Fruit fly (Drosophila melanogaster) whole organism, embryonic: ENCODE measurements around the gene cactin.

Experiments used
- BEAF-32 ChIP-seq: fragments of 200-800 bp; sonication (Bioruptor generic); optimal IDR thresholded peaks from 3 replicates; lab custom pipeline; 2017; ENCODE audit warnings: missing biosample characterization, missing genetic modification characterization, mild to moderate bottlenecking, moderate library complexity, missing genetic modification reagents
- CG10654 ChIP-seq: fragments of 200-800 bp; sonication (Bioruptor generic); optimal IDR thresholded peaks from 2 replicates; lab custom pipeline; 2016; ENCODE audit warnings: missing biosample characterization, missing genetic modification characterization
- CG12659 ChIP-seq: fragments of 200-800 bp; sonication (Bioruptor generic); optimal IDR thresholded peaks from 3 replicates; lab custom pipeline; 2017; ENCODE audit warnings: mild to moderate bottlenecking, missing biosample characterization, missing genetic modification reagents, missing genetic modification characterization
- CG14014 ChIP-seq: fragments of 200-800 bp; sonication (Bioruptor generic); IDR thresholded peaks from 2 replicates; pipeline ENCODE4 v1.3.6; 2022; ENCODE audit warnings: missing biosample characterization, missing genetic modification characterization
- CG14710 ChIP-seq: fragments of 200-800 bp; sonication (Bioruptor generic); optimal IDR thresholded peaks from 3 replicates; lab custom pipeline; 2019; ENCODE audit warnings: missing biosample characterization, mild to moderate bottlenecking, missing genetic modification characterization, moderate library complexity
- CG15696 ChIP-seq: fragments of 200-800 bp; sonication (Bioruptor generic); optimal IDR thresholded peaks from 2 replicates; lab custom pipeline; 2019; ENCODE audit warnings: missing biosample characterization, mild to moderate bottlenecking, missing genetic modification characterization, moderate library complexity
- CG2129 ChIP-seq: fragments of 200-800 bp; sonication (Bioruptor generic); IDR thresholded peaks from 2 replicates; pipeline ENCODE4 v1.3.6; 2022; ENCODE audit warnings: missing biosample characterization, missing genetic modification characterization; ENCODE audit not compliant: partially characterized antibody
- CG2199 ChIP-seq: fragments of 200-800 bp; sonication (Bioruptor generic); IDR thresholded peaks from 3 replicates; pipeline ENCODE4 v1.3.6; 2022; ENCODE audit warnings: missing biosample characterization, missing genetic modification characterization
- CG2712 ChIP-seq: fragments of 200-800 bp; optimal IDR thresholded peaks from 3 replicates; lab custom pipeline; 2019; ENCODE audit warnings: missing biosample characterization, mild to moderate bottlenecking, missing genetic modification characterization, moderate library complexity
- CG30403 ChIP-seq: fragments of 200-800 bp; sonication (Bioruptor generic); optimal IDR thresholded peaks from 3 replicates; lab custom pipeline; 2016; ENCODE audit warnings: missing biosample characterization, missing genetic modification characterization
- CG31365 ChIP-seq: fragments of 200-800 bp; sonication (Bioruptor generic); optimal IDR thresholded peaks from 2 replicates; lab custom pipeline; 2018; ENCODE audit warnings: missing biosample characterization, mild to moderate bottlenecking, missing genetic modification characterization
- CG31441 ChIP-seq: fragments of 200-800 bp; sonication (Bioruptor generic); IDR thresholded peaks from 2 replicates; pipeline ENCODE4 v1.3.6; 2022; ENCODE audit warnings: missing biosample characterization, missing genetic modification characterization
- CG5180 ChIP-seq: fragments of 200-800 bp; sonication (Bioruptor generic); optimal IDR thresholded peaks from 3 replicates; lab custom pipeline; 2017; ENCODE audit warnings: missing biosample characterization, missing genetic modification characterization, mild to moderate bottlenecking, moderate library complexity, missing genetic modification reagents
- CG6683 ChIP-seq: fragments of 200-800 bp; sonication (Bioruptor generic); optimal IDR thresholded peaks from 2 replicates; lab custom pipeline; 2017; ENCODE audit warnings: missing biosample characterization, mild to moderate bottlenecking, missing genetic modification characterization, missing genetic modification reagents
- CG9215 ChIP-seq: fragments of 200-800 bp; sonication (Bioruptor generic); IDR thresholded peaks from 2 replicates; pipeline ENCODE4 v1.3.6; 2022; ENCODE audit warnings: missing biosample characterization, missing genetic modification characterization
- CoRest ChIP-seq: fragments of 200-800 bp; sonication (Bioruptor generic); optimal IDR thresholded peaks from 3 replicates; lab custom pipeline; 2018; ENCODE audit warnings: missing biosample characterization, mild to moderate bottlenecking, missing genetic modification characterization, moderate library complexity
- Ets97D ChIP-seq: fragments of 200-800 bp; sonication (Bioruptor generic); optimal IDR thresholded peaks from 3 replicates; lab custom pipeline; 2016; ENCODE audit warnings: missing biosample characterization, missing genetic modification characterization
- Fer1 ChIP-seq: fragments of 200-800 bp; sonication (Bioruptor generic); optimal IDR thresholded peaks from 2 replicates; lab custom pipeline; 2017; ENCODE audit warnings: missing biosample characterization, mild to moderate bottlenecking, missing genetic modification characterization
- Hey ChIP-seq: fragments of 200-800 bp; sonication (Bioruptor generic); optimal IDR thresholded peaks from 3 replicates; lab custom pipeline; 2018; ENCODE audit warnings: missing biosample characterization, mild to moderate bottlenecking, missing genetic modification characterization
- MBD-R2 ChIP-seq: fragments of 200-800 bp; sonication (Bioruptor generic); IDR thresholded peaks from 2 replicates; pipeline ENCODE4 v1.3.6; 2022; ENCODE audit warnings: missing biosample characterization, missing genetic modification characterization
- NC2β ChIP-seq: fragments of 200-800 bp; sonication (Bioruptor generic); optimal IDR thresholded peaks from 2 replicates; lab custom pipeline; 2016; ENCODE audit warnings: missing biosample characterization, missing genetic modification characterization
- Oli ChIP-seq: fragments of 200-800 bp; sonication (Bioruptor generic); optimal IDR thresholded peaks from 2 replicates; lab custom pipeline; 2018; ENCODE audit warnings: missing biosample characterization, mild to moderate bottlenecking, missing genetic modification characterization, moderate library complexity
- Poxn ChIP-seq: fragments of 200-800 bp; sonication (Bioruptor generic); IDR thresholded peaks from 2 replicates; pipeline ENCODE4 v1.3.6; 2022; ENCODE audit warnings: missing biosample characterization, missing genetic modification characterization
- Usf ChIP-seq: fragments of 200-800 bp; sonication (Bioruptor generic); optimal IDR thresholded peaks from 2 replicates; lab custom pipeline; 2017; ENCODE audit warnings: missing genotype, missing biosample characterization, missing genetic modification characterization
- bab2 ChIP-seq: fragments of 200-800 bp; sonication (Bioruptor generic); optimal IDR thresholded peaks from 2 replicates; lab custom pipeline; 2016; ENCODE audit warnings: missing biosample characterization, missing genetic modification characterization
- bowl ChIP-seq: fragments of 200-800 bp; sonication (Bioruptor generic); IDR thresholded peaks from 2 replicates; pipeline ENCODE4 v1.3.6; 2022; ENCODE audit warnings: missing biosample characterization, missing genetic modification characterization
- chinmo ChIP-seq: fragments of 200-800 bp; sonication (Bioruptor generic); IDR thresholded peaks from 4 replicates; pipeline ENCODE4 v1.3.6; 2022; ENCODE audit warnings: missing biosample characterization, missing genetic modification characterization; ENCODE audit not compliant: partially characterized antibody
- corto ChIP-seq: fragments of 200-800 bp; sonication (Bioruptor generic); optimal IDR thresholded peaks from 2 replicates; lab custom pipeline; 2016; ENCODE audit warnings: missing biosample characterization, mild to moderate bottlenecking, missing genetic modification characterization, moderate library complexity
- croc ChIP-seq: fragments of 200-800 bp; sonication (Bioruptor generic); conservative IDR thresholded peaks from 3 replicates; pipeline ENCODE4 v1.3.6; 2022; ENCODE audit warnings: missing biosample characterization, missing genetic modification characterization
- crp ChIP-seq, 2 experiments: fragments of 200-800 bp; sonication (Bioruptor generic); optimal IDR thresholded peaks; 2 replicates in 1 of 2; 3 replicates in 1 of 2; lab custom pipeline; 2017; ENCODE audit warnings: missing biosample characterization in 2 of 2, missing genetic modification characterization in 2 of 2, mild to moderate bottlenecking in 1 of 2, moderate library complexity in 1 of 2
- dimm ChIP-seq: fragments of 200-800 bp; sonication (Bioruptor generic); IDR thresholded peaks from 2 replicates; pipeline ENCODE4 v1.3.6; 2022; ENCODE audit warnings: missing biosample characterization, missing genetic modification characterization
- dm ChIP-seq: fragments of 200-800 bp; sonication (Bioruptor generic); optimal IDR thresholded peaks from 3 replicates; lab custom pipeline; 2016; ENCODE audit warnings: missing biosample characterization, missing genetic modification characterization
- exex ChIP-seq: fragments of 200-800 bp; sonication (Bioruptor generic); optimal IDR thresholded peaks from 4 replicates; lab custom pipeline; 2018; ENCODE audit warnings: missing biosample characterization, mild to moderate bottlenecking, missing genetic modification characterization, moderate library complexity
- fru ChIP-seq: fragments of >200 bp; optimal IDR thresholded peaks from 2 replicates; lab custom pipeline; 2017
- gcm2 ChIP-seq: fragments of 200-800 bp; sonication (Bioruptor generic); optimal IDR thresholded peaks from 2 replicates; lab custom pipeline; 2016; ENCODE audit warnings: missing biosample characterization, missing genetic modification characterization
- gem ChIP-seq: fragments of 200-800 bp; sonication (Bioruptor generic); optimal IDR thresholded peaks from 2 replicates; lab custom pipeline; 2019; ENCODE audit warnings: missing biosample characterization, mild to moderate bottlenecking, missing genetic modification characterization, moderate library complexity
- lilli ChIP-seq: fragments of 200-800 bp; sonication (Bioruptor generic); optimal IDR thresholded peaks from 3 replicates; lab custom pipeline; 2016; ENCODE audit warnings: missing biosample characterization, missing genetic modification characterization
- oc ChIP-seq: fragments of 200-800 bp; sonication (Bioruptor generic); optimal IDR thresholded peaks from 2 replicates; lab custom pipeline; 2018; ENCODE audit warnings: missing biosample characterization, mild to moderate bottlenecking, missing genetic modification characterization, moderate library complexity
- otp ChIP-seq: fragments of 200-800 bp; sonication (Bioruptor generic); IDR thresholded peaks from 3 replicates; pipeline ENCODE4, ENCODE4 v1.3.6; 2022; ENCODE audit warnings: missing biosample characterization, missing genetic modification characterization
- peb ChIP-seq: fragments of 200-800 bp; sonication (Bioruptor generic); IDR thresholded peaks from 2 replicates; pipeline ENCODE4 v1.3.6; 2022; ENCODE audit warnings: missing biosample characterization, missing genetic modification characterization
- phol ChIP-seq: fragments of 200-800 bp; sonication (Bioruptor generic); optimal IDR thresholded peaks from 3 replicates; lab custom pipeline; 2018; ENCODE audit warnings: missing biosample characterization, mild to moderate bottlenecking, missing genetic modification characterization, moderate library complexity
- pum ChIP-seq: fragments of 200-800 bp; sonication (Bioruptor generic); optimal IDR thresholded peaks from 2 replicates; lab custom pipeline; 2016; ENCODE audit warnings: missing biosample characterization, missing genetic modification characterization
- ranshi ChIP-seq: fragments of 200-800 bp; sonication (Bioruptor generic); IDR thresholded peaks from 2 replicates; pipeline ENCODE4 v1.3.6; 2022; ENCODE audit warnings: missing biosample characterization, missing genetic modification characterization
- repo ChIP-seq: fragments of 200-800 bp; sonication (Bioruptor generic); optimal IDR thresholded peaks from 2 replicates; lab custom pipeline; 2016; ENCODE audit warnings: missing biosample characterization, missing genetic modification characterization
- row ChIP-seq: fragments of 200-800 bp; sonication (Bioruptor generic); IDR thresholded peaks from 3 replicates; pipeline ENCODE4 v1.3.6; 2022; ENCODE audit warnings: missing biosample characterization, missing genetic modification characterization
- run ChIP-seq: fragments of 200-800 bp; sonication (Bioruptor generic); optimal IDR thresholded peaks from 3 replicates; lab custom pipeline; 2018; ENCODE audit warnings: missing biosample characterization, mild to moderate bottlenecking, missing genetic modification characterization
- sr ChIP-seq: fragments of 200-800 bp; sonication (Bioruptor generic); IDR thresholded peaks from 3 replicates; pipeline ENCODE4 v1.3.6; 2022; ENCODE audit warnings: missing biosample characterization, missing genetic modification characterization
- ssp ChIP-seq: fragments of 200-800 bp; sonication (Bioruptor generic); IDR thresholded peaks from 2 replicates; pipeline ENCODE4 v1.3.6; 2022; ENCODE audit warnings: missing biosample characterization, missing genetic modification characterization
- tna ChIP-seq: fragments of 200-800 bp; sonication (Bioruptor generic); IDR thresholded peaks from 2 replicates; pipeline ENCODE4 v1.3.6; 2022; ENCODE audit warnings: missing biosample characterization, missing genetic modification characterization; ENCODE audit not compliant: partially characterized antibody
- wdn ChIP-seq: fragments of 200-800 bp; sonication (Bioruptor generic); IDR thresholded peaks from 2 replicates; pipeline ENCODE4 v1.3.6; 2022; ENCODE audit warnings: missing biosample characterization, missing genetic modification characterization
- zf30C ChIP-seq: fragments of 200-800 bp; sonication (Bioruptor generic); optimal IDR thresholded peaks from 3 replicates; lab custom pipeline; 2018; ENCODE audit warnings: missing biosample characterization, mild to moderate bottlenecking, missing genetic modification characterization

cactin gene

DNA sequence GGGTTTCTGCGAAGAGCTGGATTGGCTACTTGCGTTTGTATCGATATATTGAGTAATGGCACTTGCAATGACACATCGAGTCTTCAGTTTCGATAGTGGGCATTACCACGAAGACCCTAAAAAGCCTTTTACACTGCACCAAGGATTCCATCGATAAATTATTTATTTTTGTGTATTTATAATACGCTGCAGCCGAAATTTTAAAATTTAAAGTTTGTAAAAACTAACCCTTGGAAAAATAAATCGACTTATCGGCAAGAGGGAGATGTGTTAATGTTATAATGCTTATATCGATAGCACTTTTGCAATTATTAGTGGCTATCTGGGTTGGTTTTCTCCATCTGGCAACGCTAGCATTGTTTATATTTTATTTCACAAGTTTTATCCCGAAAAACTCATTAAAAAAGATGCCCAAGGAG lies at the start of gene cactin, which contains the start of gene Pp4-19C:
Gene cactin, plus strand, starts transcription at position 323 of the 419 bp plus-strand sequence.
Gene Pp4-19C, minus strand, starts transcription at position 256 of the 419 bp plus-strand sequence.
- TF ChIP-seq Fer1 (GFP tag; lab: Kevin White, UChicago) (no peak), CG9215 (GFP tag; lab: Robert Waterston, UW) (peak; percentile 30; the same call in 1 of the 2 replicates), Hey (no peak), dimm (GFP tag; lab: Robert Waterston, UW) (no peak), sr (GFP tag; lab: Robert Waterston, UW) (no peak), CG2199 (GFP tag; lab: Robert Waterston, UW) (no peak), exex (no peak), CG15696 (tag; lab: Kevin White, UChicago) (no peak), peb (no peak), CG2129 (peak; percentile 71), ssp (GFP tag; lab: Robert Waterston, UW) (peak; percentile 88), Oli (tag; lab: Kevin White, UChicago) (no peak), Usf (GFP tag; lab: Kevin White, UChicago) (no peak), BEAF-32 (peak; percentile 93), CG14710 (tag; lab: Kevin White, UChicago) (peak; percentile 60), gem (tag; lab: Kevin White, UChicago) (no peak), CG2712 (tag; lab: Kevin White, UChicago) (no peak), phol (peak; percentile 69), wdn (GFP tag; lab: Robert Waterston, UW) (no peak), crp (GFP tag; optimal IDR thresholded peaks at IDR 0.05; lab: Kevin White, UChicago) (peak in 1 of 2 experiments; percentile 51), CG12659 (GFP tag; lab: Kevin White, UChicago) (peak; percentile 29), pum (GFP tag; lab: Kevin White, UChicago) (no peak), Ets97D (GFP tag; lab: Kevin White, UChicago) (peak; percentile 30), oc (tag; lab: Kevin White, UChicago) (no peak), corto (GFP tag; lab: Kevin White, UChicago) (no peak), zf30C (no peak), CG31441 (no peak), CG10654 (GFP tag; lab: Kevin White, UChicago) (no peak), row (GFP tag; lab: Robert Waterston, UW) (peak; percentile 72), run (tag; lab: Kevin White, UChicago) (no peak), MBD-R2 (GFP tag; lab: Robert Waterston, UW) (peak; percentile 53; the same call in 1 of the 2 replicates), repo (GFP tag; lab: Kevin White, UChicago) (no peak), tna (peak; percentile 61; the same call in 1 of the 2 replicates), otp (GFP tag; lab: Robert Waterston, UW) (no peak), CG6683 (GFP tag; lab: Kevin White, UChicago) (no peak), croc (no peak), CoRest (tag; lab: Kevin White, UChicago) (peak; percentile 41), dm (GFP tag; lab: Kevin White, UChicago) (no peak), fru (lab: Kevin White, UChicago) (no peak), chinmo (GFP tag; lab: Robert Waterston, UW) (peak; percentile 49; the same call in 1 of the 4 replicates), ranshi (GFP tag; lab: Robert Waterston, UW) (no peak), NC2β (no peak), bab2 (no peak), bowl (GFP tag; lab: Robert Waterston, UW) (no peak), CG30403 (GFP tag; lab: Kevin White, UChicago) (peak; percentile 46), lilli (peak; percentile 45), CG14014 (GFP tag; lab: Robert Waterston, UW) (no peak), CG31365 (no peak), CG5180 (no peak), Poxn (GFP tag; lab: Robert Waterston, UW) (no peak), gcm2 (GFP tag; lab: Kevin White, UChicago) (no peak)
